Worm (Caenorhabditis elegans) whole organism, L2 larva: ENCODE data around the gene gei-6.

Experiments used
- ZK546.5 ChIP-seq: sonication (generic microtip); optimal IDR thresholded peaks from 2 replicates; lab custom pipeline; 2017; ENCODE audit warnings: missing biosample characterization, missing genetic modification characterization
- aly-2 ChIP-seq: fragments of 150-350 bp; optimal IDR thresholded peaks from 2 replicates; lab custom pipeline; 2014; ENCODE audit warnings: missing biosample characterization, missing genetic modification characterization
- fos-1 ChIP-seq: fragments of 150-350 bp; optimal IDR thresholded peaks from 2 replicates; lab custom pipeline; 2014; ENCODE audit warnings: missing biosample characterization, missing genetic modification characterization
- lsy-2 ChIP-seq, 2 experiments: fragments of 150-350 bp in 1 of 2; sonication (generic microtip) in 1 of 2; optimal IDR thresholded peaks; 2 replicates each; lab custom pipeline; 2014 to 2017; ENCODE audit warnings: missing biosample characterization in 2 of 2, missing genetic modification characterization in 2 of 2
- nhr-11 ChIP-seq: fragments of 150-350 bp; optimal IDR thresholded peaks from 2 replicates; lab custom pipeline; 2014; ENCODE audit warnings: missing biosample characterization, missing genetic modification characterization

DNA sequence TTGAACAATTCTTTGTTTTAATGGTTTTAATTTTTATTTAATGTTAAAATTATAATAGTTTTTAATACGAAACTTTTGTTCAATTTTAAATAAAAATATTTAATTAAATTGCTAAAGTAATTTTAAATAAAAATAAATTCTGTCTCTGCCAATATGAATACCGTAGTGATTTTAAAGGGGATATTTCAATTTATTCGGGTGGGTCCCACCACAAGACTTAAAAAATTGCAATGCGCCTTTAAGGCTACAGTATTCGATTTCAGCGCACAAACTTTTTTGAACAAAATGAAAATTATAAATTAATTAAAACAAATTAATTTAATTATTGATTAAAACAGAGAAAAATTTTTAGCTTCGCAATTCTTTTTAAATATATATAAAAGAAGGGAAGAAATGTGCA, 31.6 kb downstream of the gei-6 start:
- no peak for TF ChIP-seq ZK546.5 (tag; lab: Kevin White, UChicago)
- TF ChIP-seq fos-1 = no peak
- TF ChIP-seq nhr-11 (tag; lab: Kevin White, UChicago) = no peak
- no peak for TF ChIP-seq aly-2 (tag; lab: Kevin White, UChicago)
- TF ChIP-seq lsy-2 (tag; optimal IDR thresholded peaks at IDR 0.05; lab: Kevin White, UChicago) = no peak
